Worm (Caenorhabditis elegans): ENCODE measurements around the gene str-136.
A peak's percentile ranks its signal among the peaks of the same experiment; 100 is the strongest.

str-136 gene

ce11 chrV:8278830-8279229 lies at the start of gene str-136:
TSS of gene str-136 (minus strand) at chrV:8278930.
- no peak for TF ChIP-seq him-1 (tag; optimal IDR thresholded peaks at IDR 0.05)
- TF ChIP-seq dao-5 (tag; optimal IDR thresholded peaks at IDR 0.05) = no peak
- TF ChIP-seq W03F9.2 (tag; optimal IDR thresholded peaks at IDR 0.05) = no peak

ce11 chrV:8327080-8327479 lies 48.4 kb upstream of the str-136 start:
- TF ChIP-seq W03F9.2 (tag; optimal IDR thresholded peaks at IDR 0.05) (no peak), him-1 (tag; optimal IDR thresholded peaks at IDR 0.05) (no peak), dao-5 (tag; optimal IDR thresholded peaks at IDR 0.05) (no peak)

ce11 chrV:8325906-8326305 lies 47.2 kb upstream of the str-136 start:
- TF ChIP-seq W03F9.2 (tag; optimal IDR thresholded peaks at IDR 0.05) (no peak), him-1 (tag; optimal IDR thresholded peaks at IDR 0.05) (no peak), dao-5 (tag; optimal IDR thresholded peaks at IDR 0.05) (no peak)

- no peak for TF ChIP-seq W03F9.2 (tag; optimal IDR thresholded peaks at IDR 0.05)
- no peak for TF ChIP-seq him-1 (tag; optimal IDR thresholded peaks at IDR 0.05)
- TF ChIP-seq dao-5 (tag; optimal IDR thresholded peaks at IDR 0.05) = no peak
These were observed 44.8 kb upstream of the str-136 start for ce11 chrV:8323545-8323944.

- no peak for TF ChIP-seq W03F9.2 (tag; optimal IDR thresholded peaks at IDR 0.05)
- no peak for TF ChIP-seq him-1 (tag; optimal IDR thresholded peaks at IDR 0.05)
- TF ChIP-seq dao-5 (tag; optimal IDR thresholded peaks at IDR 0.05) = no peak
These were observed 39.4 kb upstream of the str-136 start, which contains the start of gene clec-219 for ce11 chrV:8318135-8318534. TSS of gene clec-219 (plus strand) at chrV:8318435.

ce11 chrV:8311210-8311609 lies 32.5 kb upstream of the str-136 start, which contains the start of gene W02D7.12:
TSS of gene W02D7.12 (plus strand) at chrV:8311510.
- TF ChIP-seq dao-5 (tag; optimal IDR thresholded peaks at IDR 0.05) = no peak
- no peak for TF ChIP-seq him-1 (tag; optimal IDR thresholded peaks at IDR 0.05)
- TF ChIP-seq W03F9.2 (tag; optimal IDR thresholded peaks at IDR 0.05) = no peak

ce11 chrV:8307681-8308080 lies 29.0 kb upstream of the str-136 start, which contains the start of gene clec-218:
TSS of gene clec-218 (plus strand) at chrV:8307942.
- TF ChIP-seq dao-5 (tag; optimal IDR thresholded peaks at IDR 0.05) = no peak
- TF ChIP-seq him-1 (tag; optimal IDR thresholded peaks at IDR 0.05) = no peak
- TF ChIP-seq W03F9.2 (tag; optimal IDR thresholded peaks at IDR 0.05) = no peak

- TF ChIP-seq him-1 (tag; optimal IDR thresholded peaks at IDR 0.05) = no peak
These were observed 28.3 kb upstream of the str-136 start for ce11 chrV:8307013-8307412.

- no peak for TF ChIP-seq him-1 (tag; optimal IDR thresholded peaks at IDR 0.05)
- TF ChIP-seq W03F9.2 (tag; optimal IDR thresholded peaks at IDR 0.05) = no peak
- no peak for TF ChIP-seq dao-5 (tag; optimal IDR thresholded peaks at IDR 0.05)
These were observed 27.6 kb upstream of the str-136 start, which contains the start of gene W02D7.8 for ce11 chrV:8306366-8306765. TSS of gene W02D7.8 (minus strand) at chrV:8306466.

ce11 chrV:8305940-8306339 lies 27.2 kb upstream of the str-136 start:
- TF ChIP-seq him-1 (tag; optimal IDR thresholded peaks at IDR 0.05) (no peak), dao-5 (tag; optimal IDR thresholded peaks at IDR 0.05) (no peak), W03F9.2 (tag; optimal IDR thresholded peaks at IDR 0.05) (no peak)

ce11 chrV:8304461-8305195 lies 25.9 kb upstream of the str-136 start, which contains the start of gene W02D7.11:
TSS of gene W02D7.11 (minus strand) at chrV:8304511.
- TF ChIP-seq dao-5 (tag; optimal IDR thresholded peaks at IDR 0.05) (no peak), W03F9.2 (tag; optimal IDR thresholded peaks at IDR 0.05) (no peak)

- TF ChIP-seq W03F9.2 (tag; optimal IDR thresholded peaks at IDR 0.05) (no peak), him-1 (tag; optimal IDR thresholded peaks at IDR 0.05) (no peak), dao-5 (tag; optimal IDR thresholded peaks at IDR 0.05) (no peak)
These were observed 23.8 kb upstream of the str-136 start, which contains the start of gene sel-9 for ce11 chrV:8302522-8302921. TSS of gene sel-9 (minus strand) at chrV:8302580.

- TF ChIP-seq dao-5 (tag; optimal IDR thresholded peaks at IDR 0.05) (no peak), him-1 (tag; optimal IDR thresholded peaks at IDR 0.05) (no peak), W03F9.2 (tag; optimal IDR thresholded peaks at IDR 0.05) (peak; percentile 42)
These were observed 22.3 kb upstream of the str-136 start, which contains the start of gene W02D7.6 for ce11 chrV:8300935-8301535. TSS of gene W02D7.6 (minus strand) at chrV:8301507.

- TF ChIP-seq W03F9.2 (tag; optimal IDR thresholded peaks at IDR 0.05) (no peak), dao-5 (tag; optimal IDR thresholded peaks at IDR 0.05) (no peak), him-1 (tag; optimal IDR thresholded peaks at IDR 0.05) (no peak)
These were observed 20.6 kb upstream of the str-136 start, which contains the start of gene W02D7.5 for ce11 chrV:8299191-8299854. TSS of gene W02D7.5 (minus strand) at chrV:8299241.

Data from whole organism, L4/young adult.